ENCODE assay signal across 2 worm cellular contexts in the genomic region with DNA sequence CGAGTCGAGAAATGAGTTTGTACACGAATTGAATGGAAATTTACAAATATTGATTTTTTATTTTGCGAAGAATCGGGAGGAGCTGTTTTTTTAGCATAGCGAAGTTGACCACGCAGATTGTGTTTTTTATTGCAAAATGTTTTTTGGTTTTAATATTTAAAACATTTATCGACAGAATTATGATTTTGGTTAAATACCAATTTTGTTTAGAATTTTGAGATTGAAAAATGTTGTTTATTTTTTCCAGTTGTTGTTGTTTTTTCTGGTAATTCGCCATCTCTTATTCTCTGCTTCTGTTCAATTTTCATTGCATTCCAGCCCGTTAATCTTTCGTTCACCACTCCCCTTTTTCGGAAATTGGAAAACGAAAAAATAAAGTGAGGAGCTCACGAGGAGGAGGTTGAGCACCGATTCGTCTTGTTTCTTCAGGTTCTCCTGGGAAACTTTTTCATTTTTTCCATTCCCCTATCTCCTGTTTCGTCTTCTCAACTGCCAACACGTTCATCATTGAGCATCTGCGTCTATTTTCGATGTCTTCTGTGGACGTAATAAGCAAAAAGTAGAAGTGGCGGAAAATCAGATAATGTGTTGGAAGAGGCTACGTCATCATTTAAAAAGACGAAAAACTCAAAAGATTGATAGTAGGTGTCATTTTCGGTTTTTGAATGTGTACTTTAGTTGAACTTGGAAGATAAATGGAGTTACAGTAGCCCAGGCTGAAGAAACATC.
TF ChIP-seq lines count a peak whose summit lies in the region.

A gene (minus strand): TSS at position 51 of the 729 bp plus-strand sequence.

TF ChIP-seq in whole organism, L3 larva, 47 proteins besides CTCF, POLR2A, EP300 and RAD21:
- peak; percentile 42 for TF ChIP-seq elt-1 (tag; optimal IDR thresholded peaks at IDR 0.05; lab: Kevin White, UChicago)
- no peak for TF ChIP-seq nhr-12 (tag; optimal IDR thresholded peaks at IDR 0.05; lab: Kevin White, UChicago)

TF ChIP-seq in whole organism, L4 larva, 104 proteins besides CTCF, POLR2A, EP300 and RAD21:
- no peak for TF ChIP-seq fos-1 (tag; optimal IDR thresholded peaks at IDR 0.05; lab: Kevin White, UChicago)
- no peak for TF ChIP-seq mxl-2 (GFP tag; conservative IDR thresholded peaks at IDR 0.05; lab: Robert Waterston, UW)
- TF ChIP-seq lsy-2 (tag; optimal IDR thresholded peaks at IDR 0.05; lab: Kevin White, UChicago): no peak
- TF ChIP-seq unc-62 (GFP tag; optimal IDR thresholded peaks at IDR 0.05 in 1 of 2; lab: Kevin White, UChicago): peak in 1 of 2 experiments; percentile 97
- no peak for TF ChIP-seq unc-62 (tag; optimal IDR thresholded peaks at IDR 0.05; lab: Kevin White, UChicago)
- TF ChIP-seq zfp-2 (tag; optimal IDR thresholded peaks at IDR 0.05; lab: Kevin White, UChicago): no peak
- TF ChIP-seq ceh-20 (GFP tag; IDR thresholded peaks at IDR 0.05; lab: Robert Waterston, UW): 0 out of 2 replicates have a peak, but pooled peaks have one; percentile 15
